Fruit fly (Drosophila melanogaster) whole organism, embryonic: ENCODE measurements around the gene CG8379.

Experiments used
- B-H2 ChIP-seq: fragments of 200-800 bp; sonication (Bioruptor generic); optimal IDR thresholded peaks from 2 replicates; lab custom pipeline; 2018; ENCODE audit warnings: missing biosample characterization, mild to moderate bottlenecking, missing genetic modification characterization
- BtbVII ChIP-seq: fragments of 200-800 bp; sonication (Bioruptor generic); optimal IDR thresholded peaks from 3 replicates; lab custom pipeline; 2017; ENCODE audit warnings: missing biosample characterization, mild to moderate bottlenecking, missing genetic modification characterization
- CG10543 ChIP-seq: fragments of 200-800 bp; sonication (Bioruptor generic); optimal IDR thresholded peaks from 3 replicates; lab custom pipeline; 2017; ENCODE audit warnings: missing biosample characterization, mild to moderate bottlenecking, missing genetic modification characterization, moderate library complexity
- CG11723 ChIP-seq: fragments of 200-800 bp; sonication (Bioruptor generic); optimal IDR thresholded peaks from 2 replicates; lab custom pipeline; 2017; ENCODE audit warnings: missing biosample characterization, mild to moderate bottlenecking, missing genetic modification characterization
- CG13775 ChIP-seq: fragments of 200-800 bp; sonication (Bioruptor generic); optimal IDR thresholded peaks from 3 replicates; lab custom pipeline; 2017; ENCODE audit warnings: missing biosample characterization, mild to moderate bottlenecking, missing genetic modification characterization
- CG16863 ChIP-seq: fragments of 200-800 bp; sonication (Bioruptor generic); optimal IDR thresholded peaks from 3 replicates; lab custom pipeline; 2016; ENCODE audit warnings: missing biosample characterization, missing genetic modification characterization
- CG17912 ChIP-seq: fragments of 200-800 bp; sonication (Bioruptor generic); optimal IDR thresholded peaks from 2 replicates; lab custom pipeline; 2018; ENCODE audit warnings: missing biosample characterization, mild to moderate bottlenecking, missing genetic modification characterization
- CG18764 ChIP-seq: fragments of 200-800 bp; sonication (Bioruptor generic); optimal IDR thresholded peaks from 3 replicates; lab custom pipeline; 2016; ENCODE audit warnings: missing biosample characterization, missing genetic modification characterization
- CG2199 ChIP-seq: fragments of 200-800 bp; sonication (Bioruptor generic); IDR thresholded peaks from 3 replicates; pipeline ENCODE4 v1.3.6; 2022; ENCODE audit warnings: missing biosample characterization, missing genetic modification characterization
- CG3163 ChIP-seq: fragments of 200-800 bp; sonication (Bioruptor generic); optimal IDR thresholded peaks from 3 replicates; lab custom pipeline; 2016; ENCODE audit warnings: missing biosample characterization, missing genetic modification characterization
- CG32767 ChIP-seq: fragments of 200-800 bp; sonication (Bioruptor generic); IDR thresholded peaks from 2 replicates; pipeline ENCODE4 v1.3.6; 2022; ENCODE audit warnings: missing biosample characterization, missing genetic modification characterization
- CG3726 ChIP-seq: fragments of 200-800 bp; sonication (Bioruptor generic); IDR thresholded peaks from 3 replicates; pipeline ENCODE4, ENCODE4 v1.3.6; 2022; ENCODE audit warnings: missing biosample characterization, missing genetic modification characterization
- CG3847 ChIP-seq: fragments of 200-800 bp; sonication (Bioruptor generic); IDR thresholded peaks from 2 replicates; pipeline ENCODE4 v1.3.6; 2022; ENCODE audit warnings: missing biosample characterization, missing genetic modification characterization
- CG4404 ChIP-seq: fragments of 200-800 bp; sonication (Bioruptor generic); IDR thresholded peaks from 2 replicates; pipeline ENCODE4 v1.3.6; 2022; ENCODE audit warnings: missing biosample characterization, missing genetic modification characterization
- CG4617 ChIP-seq: fragments of 200-800 bp; sonication (Bioruptor generic); optimal IDR thresholded peaks from 3 replicates; lab custom pipeline; 2016; ENCODE audit warnings: missing biosample characterization, missing genetic modification characterization, borderline replicate concordance
- CG5245 ChIP-seq: fragments of 200-800 bp; sonication (Bioruptor generic); optimal IDR thresholded peaks from 3 replicates; lab custom pipeline; 2016; ENCODE audit warnings: missing biosample characterization, missing genetic modification characterization
- CG5953 ChIP-seq: fragments of 200-800 bp; sonication (Bioruptor generic); IDR thresholded peaks from 2 replicates; pipeline ENCODE4 v1.3.6; 2022; ENCODE audit warnings: missing biosample characterization, missing genetic modification characterization
- CG6175 ChIP-seq: fragments of 200-800 bp; sonication (Bioruptor generic); IDR thresholded peaks from 3 replicates; pipeline ENCODE4 v1.3.6; 2022; ENCODE audit warnings: missing biosample characterization, missing genetic modification characterization
- CG7372 ChIP-seq: fragments of 200-800 bp; sonication (Bioruptor generic); IDR thresholded peaks from 2 replicates; pipeline ENCODE4 v1.3.6; 2022; ENCODE audit warnings: missing biosample characterization, missing genetic modification characterization
- CG8359 ChIP-seq: fragments of 200-800 bp; sonication (Bioruptor generic); optimal IDR thresholded peaks from 2 replicates; lab custom pipeline; 2017; ENCODE audit warnings: missing biosample characterization, mild to moderate bottlenecking, missing genetic modification characterization, borderline replicate concordance
- CG9437 ChIP-seq: fragments of 200-800 bp; sonication (Bioruptor generic); optimal IDR thresholded peaks from 2 replicates; lab custom pipeline; 2018; ENCODE audit warnings: missing biosample characterization, mild to moderate bottlenecking, missing genetic modification characterization
- Doc2 ChIP-seq: fragments of 200-800 bp; sonication (Bioruptor generic); IDR thresholded peaks from 2 replicates; pipeline ENCODE4 v1.3.6; 2022; ENCODE audit warnings: missing biosample characterization, missing genetic modification characterization
- H15 ChIP-seq: fragments of 200-800 bp; sonication (Bioruptor generic); IDR thresholded peaks from 3 replicates; pipeline ENCODE4 v1.3.6; 2022; ENCODE audit warnings: missing biosample characterization, missing genetic modification characterization
- Hr3 ChIP-seq: fragments of 200-800 bp; sonication (Bioruptor generic); optimal IDR thresholded peaks from 3 replicates; lab custom pipeline; 2016; ENCODE audit warnings: missing biosample characterization, missing genetic modification characterization
- Lpt ChIP-seq: fragments of >200 bp; optimal IDR thresholded peaks from 2 replicates; lab custom pipeline; 2018; ENCODE audit warnings: missing biosample characterization, missing genetic modification characterization
- Med ChIP-seq: fragments of 200-800 bp; sonication (Bioruptor generic); peaks from one replicate; lab custom pipeline; 2016; ENCODE audit warnings: missing biosample characterization, missing genetic modification characterization, mild to moderate bottlenecking, inconsistent platforms, moderate library complexity
- Opbp ChIP-seq: fragments of 200-800 bp; sonication (Bioruptor generic); IDR thresholded peaks from 3 replicates; pipeline ENCODE4 v1.3.6; 2022; ENCODE audit warnings: missing biosample characterization, missing genetic modification characterization; ENCODE audit not compliant: partially characterized antibody
- Side ChIP-seq: fragments of 200-800 bp; sonication (Bioruptor generic); optimal IDR thresholded peaks from 2 replicates; lab custom pipeline; 2016; ENCODE audit warnings: missing biosample characterization, missing genetic modification characterization
- Stat92E ChIP-seq, 3 experiments: fragments of >200 bp in 2 of 3; fragments of 200-800 bp in 1 of 3; sonication (Bioruptor generic) in 1 of 3; optimal IDR thresholded peaks; 2 replicates each; lab custom pipeline; 2017 to 2019; ENCODE audit warnings: missing biosample characterization in 3 of 3, missing genetic modification characterization in 3 of 3, mild to moderate bottlenecking in 1 of 3, moderate library complexity in 1 of 3
- Vsx1 ChIP-seq: fragments of 200-800 bp; sonication (Bioruptor generic); optimal IDR thresholded peaks from 2 replicates; lab custom pipeline; 2017; ENCODE audit warnings: missing biosample characterization, mild to moderate bottlenecking, missing genetic modification characterization, missing genetic modification reagents
- Xbp1 ChIP-seq: fragments of 200-800 bp; sonication (Bioruptor generic); optimal IDR thresholded peaks from 3 replicates; lab custom pipeline; 2016; ENCODE audit warnings: missing biosample characterization, mild to moderate bottlenecking, missing genetic modification characterization
- Xrp1 ChIP-seq: fragments of 200-800 bp; sonication (Bioruptor generic); IDR thresholded peaks from 2 replicates; pipeline ENCODE4 v1.3.6; 2022; ENCODE audit warnings: missing biosample characterization, missing genetic modification characterization
- ab ChIP-seq: fragments of 200-800 bp; sonication (Bioruptor generic); optimal IDR thresholded peaks from 2 replicates; lab custom pipeline; 2016; ENCODE audit warnings: missing biosample characterization, missing genetic modification characterization
- ara ChIP-seq: fragments of 200-800 bp; sonication (Bioruptor generic); IDR thresholded peaks from 2 replicates; pipeline ENCODE4 v1.3.6; 2022; ENCODE audit warnings: missing biosample characterization, missing genetic modification characterization
- az2 ChIP-seq: fragments of 200-800 bp; sonication (Bioruptor generic); optimal IDR thresholded peaks from 3 replicates; lab custom pipeline; 2016; ENCODE audit warnings: missing biosample characterization, missing genetic modification characterization
- bbx ChIP-seq: fragments of 200-800 bp; sonication (Bioruptor generic); IDR thresholded peaks from 2 replicates; pipeline ENCODE4 v1.3.6; 2022; ENCODE audit warnings: missing biosample characterization, missing genetic modification characterization; ENCODE audit not compliant: partially characterized antibody
- br ChIP-seq: fragments of >200 bp; optimal IDR thresholded peaks from 2 replicates; lab custom pipeline; 2017
- chm ChIP-seq: fragments of 200-800 bp; sonication (Bioruptor generic); IDR thresholded peaks from 2 replicates; pipeline ENCODE4 v1.3.6; 2022; ENCODE audit warnings: missing biosample characterization, missing genetic modification characterization
- dmrt11E ChIP-seq: fragments of 200-800 bp; sonication (Bioruptor generic); optimal IDR thresholded peaks from 3 replicates; lab custom pipeline; 2018; ENCODE audit warnings: missing biosample characterization, mild to moderate bottlenecking, missing genetic modification characterization, moderate library complexity
- dysf ChIP-seq: fragments of 200-800 bp; sonication (Bioruptor generic); IDR thresholded peaks from 3 replicates; pipeline ENCODE4 v1.3.6; 2022; ENCODE audit warnings: missing biosample characterization, missing genetic modification characterization
- gce ChIP-seq: fragments of 200-800 bp; sonication (Bioruptor generic); IDR thresholded peaks from 3 replicates; pipeline ENCODE4 v1.3.6; 2022; ENCODE audit warnings: missing biosample characterization, missing genetic modification characterization
- gcm ChIP-seq: fragments of 200-800 bp; sonication (Bioruptor generic); optimal IDR thresholded peaks from 2 replicates; lab custom pipeline; 2019; ENCODE audit warnings: missing biosample characterization, mild to moderate bottlenecking, missing genetic modification characterization, moderate library complexity
- gem ChIP-seq: fragments of 200-800 bp; sonication (Bioruptor generic); optimal IDR thresholded peaks from 2 replicates; lab custom pipeline; 2019; ENCODE audit warnings: missing biosample characterization, mild to moderate bottlenecking, missing genetic modification characterization, moderate library complexity
- klu ChIP-seq: fragments of 200-800 bp; sonication (Bioruptor generic); IDR thresholded peaks from 2 replicates; pipeline ENCODE4 v1.3.6; 2022; ENCODE audit warnings: missing biosample characterization, missing genetic modification characterization
- nmo ChIP-seq: fragments of 200-800 bp; sonication (Bioruptor generic); optimal IDR thresholded peaks from 2 replicates; lab custom pipeline; 2018; ENCODE audit warnings: missing biosample characterization, mild to moderate bottlenecking, missing genetic modification characterization, moderate library complexity
- otp ChIP-seq: fragments of 200-800 bp; sonication (Bioruptor generic); IDR thresholded peaks from 3 replicates; pipeline ENCODE4, ENCODE4 v1.3.6; 2022; ENCODE audit warnings: missing biosample characterization, missing genetic modification characterization
- pfk ChIP-seq: fragments of 200-800 bp; sonication (Bioruptor generic); optimal IDR thresholded peaks from 2 replicates; lab custom pipeline; 2018; ENCODE audit warnings: missing biosample characterization, mild to moderate bottlenecking, missing genetic modification characterization, moderate library complexity
- schlank ChIP-seq: fragments of 200-800 bp; sonication (Bioruptor generic); optimal IDR thresholded peaks from 2 replicates; lab custom pipeline; 2018; ENCODE audit warnings: missing biosample characterization, mild to moderate bottlenecking, missing genetic modification characterization
- slbo ChIP-seq: fragments of 200-800 bp; sonication (Bioruptor generic); IDR thresholded peaks from 2 replicates; pipeline ENCODE4 v1.3.6; 2022; ENCODE audit warnings: missing biosample characterization, missing genetic modification characterization
- trh ChIP-seq: fragments of 200-800 bp; sonication (Bioruptor generic); optimal IDR thresholded peaks from 2 replicates; lab custom pipeline; 2016; ENCODE audit warnings: missing biosample characterization, missing genetic modification characterization
- tx ChIP-seq: fragments of 200-800 bp; sonication (Bioruptor generic); optimal IDR thresholded peaks from 2 replicates; lab custom pipeline; 2016; ENCODE audit warnings: missing biosample characterization, missing genetic modification characterization

The CG8379 gene

dm6 chr3R:8811323-8811936, 12.8 kb upstream of the CG8379 start (continued):
- TF ChIP-seq Side (GFP tag; lab: Kevin White, UChicago), result peak; percentile 99
- peak; percentile 99 for TF ChIP-seq BtbVII (GFP tag; lab: Kevin White, UChicago)
- TF ChIP-seq klu (GFP tag; lab: Robert Waterston, UW), result peak; percentile 97
- TF ChIP-seq CG4404 (GFP tag; lab: Robert Waterston, UW), result peak; percentile 97
- TF ChIP-seq slbo (GFP tag; lab: Robert Waterston, UW), result peak; percentile 99
- TF ChIP-seq CG2199 (GFP tag; lab: Robert Waterston, UW), result peak; percentile 98
- peak; percentile 98 for TF ChIP-seq CG5245 (GFP tag; lab: Kevin White, UChicago)
- TF ChIP-seq tx, result peak; percentile 98
- TF ChIP-seq trh (GFP tag; lab: Kevin White, UChicago), result peak; percentile 97
- TF ChIP-seq pfk, result peak; percentile 45
- peak; percentile 99 for TF ChIP-seq CG3847 (GFP tag; lab: Robert Waterston, UW)
- peak; percentile 97 for TF ChIP-seq CG13775
- TF ChIP-seq dysf (GFP tag; lab: Robert Waterston, UW), result peak; percentile 99
- peak; percentile 98 for TF ChIP-seq ara
- peak; percentile 100 for TF ChIP-seq Med (GFP tag; lab: Kevin White, UChicago)
- peak; percentile 99 for TF ChIP-seq otp
- TF ChIP-seq Stat92E (GFP tag; optimal IDR thresholded peaks at IDR 0.05; lab: Kevin White, UChicago), result peak in 1 of 3 experiments; percentile 92
- TF ChIP-seq CG18764 (GFP tag; lab: Kevin White, UChicago), result peak; percentile 97
- TF ChIP-seq CG4617 (GFP tag; lab: Kevin White, UChicago), result peak; percentile 99
- peak; percentile 99 for TF ChIP-seq CG7372 (GFP tag; lab: Robert Waterston, UW)
- 0 out of 2 replicates have a peak, but pooled peaks have one; percentile 42 for TF ChIP-seq bbx (GFP tag; lab: Robert Waterston, UW)
- peak; percentile 99 for TF ChIP-seq schlank (tag; lab: Kevin White, UChicago)
- TF ChIP-seq br, result no peak
- peak; percentile 99 for TF ChIP-seq CG16863 (GFP tag; lab: Kevin White, UChicago)
- TF ChIP-seq Opbp, result no peak
- TF ChIP-seq Lpt (GFP tag; lab: Kevin White, UChicago), result no peak
- TF ChIP-seq CG6175 (GFP tag; lab: Robert Waterston, UW), result peak; percentile 97
- TF ChIP-seq Xrp1 (GFP tag; lab: Robert Waterston, UW), result peak; percentile 98
- TF ChIP-seq CG3163 (GFP tag; lab: Kevin White, UChicago), result peak; percentile 92
- peak; percentile 96 for TF ChIP-seq dmrt11E
- peak; percentile 99 for TF ChIP-seq gem (tag; lab: Kevin White, UChicago)
- peak; percentile 98 for TF ChIP-seq chm (GFP tag; lab: Robert Waterston, UW)
- TF ChIP-seq nmo (GFP tag; lab: Kevin White, UChicago), result peak; percentile 99
- TF ChIP-seq gcm (GFP tag; lab: Kevin White, UChicago), result peak; percentile 98
- peak; percentile 99 for TF ChIP-seq Hr3 (GFP tag; lab: Kevin White, UChicago)
- peak; percentile 95 for TF ChIP-seq CG9437 (GFP tag; lab: Kevin White, UChicago)
- peak; percentile 98 for TF ChIP-seq CG32767 (GFP tag; lab: Robert Waterston, UW)
- peak; percentile 97 for TF ChIP-seq CG11723 (GFP tag; lab: Kevin White, UChicago)
- peak; percentile 95 for TF ChIP-seq Vsx1 (GFP tag; lab: Kevin White, UChicago)
- TF ChIP-seq CG10543, result peak; percentile 99
- TF ChIP-seq CG3726 (GFP tag; lab: Robert Waterston, UW), result peak; percentile 97
- no peak; the same call in none of the 2 replicates for TF ChIP-seq Doc2
- peak; percentile 98 for TF ChIP-seq gce
- TF ChIP-seq CG8359 (GFP tag; lab: Kevin White, UChicago), result peak; percentile 97
- TF ChIP-seq ab (GFP tag; lab: Kevin White, UChicago), result peak; percentile 97
- peak; percentile 96 for TF ChIP-seq B-H2 (GFP tag; lab: Kevin White, UChicago)
- peak; percentile 99 for TF ChIP-seq Xbp1 (GFP tag; lab: Kevin White, UChicago)
- peak; percentile 98 for TF ChIP-seq CG5953 (GFP tag; lab: Robert Waterston, UW)
- TF ChIP-seq CG17912 (GFP tag; lab: Kevin White, UChicago), result peak; percentile 95
- peak; percentile 98 for TF ChIP-seq H15 (GFP tag; lab: Robert Waterston, UW)
- TF ChIP-seq az2 (GFP tag; lab: Kevin White, UChicago), result peak; percentile 99
